Worm (Caenorhabditis elegans) whole organism, young adult: ENCODE measurements around the gene pptr-2.
A peak's percentile ranks its signal among the peaks of the same experiment; 100 is the strongest.

Source experiments
- B0336.3 ChIP-seq: fragments of 200-800 bp; sonication (Bioruptor generic); IDR thresholded peaks from 2 replicates; pipeline ENCODE4 v1.3.6; 2022; ENCODE audit warnings: missing genetic modification characterization, missing compliant biosample characterization
- D2030.7 ChIP-seq: fragments of 200-800 bp; sonication (Bioruptor generic); IDR thresholded peaks from 2 replicates; pipeline ENCODE4 v1.3.6; 2022; ENCODE audit warnings: missing genetic modification reagents, missing genetic modification characterization, missing compliant biosample characterization
- F33H1.4 ChIP-seq: fragments of 200-800 bp; sonication (Bioruptor generic); IDR thresholded peaks from 2 replicates; pipeline ENCODE4 v1.3.6; 2022; ENCODE audit warnings: missing genetic modification reagents, missing genetic modification characterization, missing compliant biosample characterization
- F39B2.1 ChIP-seq: fragments of 200-800 bp; sonication (Bioruptor generic); IDR thresholded peaks from 2 replicates; pipeline ENCODE4 v1.3.6; 2022; ENCODE audit warnings: missing genetic modification reagents, missing genetic modification characterization, missing compliant biosample characterization
- T07F8.4 ChIP-seq: sonication (generic microtip); optimal IDR thresholded peaks from 2 replicates; lab custom pipeline; 2016; ENCODE audit warnings: mild to moderate bottlenecking, missing genetic modification characterization, moderate library complexity, missing compliant biosample characterization
- Y53G8AR.9 ChIP-seq: fragments of 200-800 bp; sonication (Bioruptor generic); conservative IDR thresholded peaks from 2 replicates; pipeline ENCODE4 v1.3.6; 2022; ENCODE audit warnings: missing genetic modification reagents, missing genetic modification characterization, missing compliant biosample characterization
- Y79H2A.3 ChIP-seq: fragments of 200-800 bp; sonication (Bioruptor generic); conservative IDR thresholded peaks from 2 replicates; pipeline ENCODE4 v1.3.6; 2022; ENCODE audit warnings: missing genetic modification reagents, missing genetic modification characterization, missing compliant biosample characterization
- ZK185.1 ChIP-seq: sonication (generic microtip); optimal IDR thresholded peaks from 2 replicates; lab custom pipeline; 2016; ENCODE audit warnings: mild to moderate bottlenecking, missing genetic modification characterization, missing compliant biosample characterization; ENCODE audit not compliant: poor library complexity, severe bottlenecking
- ama-1 ChIP-seq, 3 experiments: fragments of 150-350 bp in 1 of 3; sonication (generic microtip) in 2 of 3; optimal IDR thresholded peaks; 2 replicates each; lab custom pipeline; 2014 to 2018; ENCODE audit warnings: missing biosample characterization in 2 of 3, missing genetic modification characterization in 2 of 3, missing genetic modification reagents in 2 of 3
- atf-7 ChIP-seq: sonication (generic microtip); optimal IDR thresholded peaks from 2 replicates; lab custom pipeline; 2017; ENCODE audit warnings: mild to moderate bottlenecking, missing genetic modification characterization, missing compliant biosample characterization
- attf-5 ChIP-seq: fragments of 200-800 bp; sonication (Bioruptor generic); optimal IDR thresholded peaks from 2 replicates; lab custom pipeline; 2018; ENCODE audit warnings: mild to moderate bottlenecking, missing genetic modification characterization, missing compliant biosample characterization
- attf-6 ChIP-seq: fragments of 200-800 bp; sonication (Bioruptor generic); IDR thresholded peaks from 2 replicates; pipeline ENCODE4 v1.3.6; 2022; ENCODE audit warnings: missing genetic modification reagents, missing genetic modification characterization, missing compliant biosample characterization
- bed-2 ChIP-seq: fragments of 200-800 bp; sonication (Bioruptor generic); IDR thresholded peaks from 2 replicates; pipeline ENCODE4 v1.3.6; 2022; ENCODE audit warnings: missing genetic modification reagents, missing genetic modification characterization, missing compliant biosample characterization
- cebp-1 ChIP-seq, 2 experiments: fragments of 200-800 bp in 1 of 2; sonication (Bioruptor generic) in 1 of 2; sonication (generic microtip) in 1 of 2; IDR thresholded peaks in 1 of 2; optimal IDR thresholded peaks in 1 of 2; 2 replicates each; pipeline versions ENCODE4 v1.3.6 to Lab custom; 2017 to 2022; ENCODE audit warnings: missing compliant biosample characterization in 2 of 2, missing genetic modification characterization in 2 of 2, mild to moderate bottlenecking in 1 of 2, missing genetic modification reagents in 1 of 2, moderate library complexity in 1 of 2
- dpff-1 ChIP-seq: sonication (generic microtip); optimal IDR thresholded peaks from 2 replicates; lab custom pipeline; 2017; ENCODE audit warnings: mild to moderate bottlenecking, missing genetic modification characterization, missing compliant biosample characterization
- ekl-4 ChIP-seq: fragments of 200-800 bp; sonication (Bioruptor generic); IDR thresholded peaks from 2 replicates; pipeline ENCODE4 v1.3.6; 2022; ENCODE audit warnings: missing genetic modification reagents, missing genetic modification characterization, missing compliant biosample characterization
- ets-4 ChIP-seq: fragments of 200-800 bp; sonication (Bioruptor generic); optimal IDR thresholded peaks from 2 replicates; lab custom pipeline; 2018; ENCODE audit warnings: mild to moderate bottlenecking, missing genetic modification characterization, missing compliant biosample characterization
- him-1 ChIP-seq: sonication (generic microtip); optimal IDR thresholded peaks from 2 replicates; lab custom pipeline; 2016; ENCODE audit warnings: missing genotype, missing genetic modification reagents, missing genetic modification characterization, missing compliant biosample characterization
- hlh-12 ChIP-seq: sonication (generic microtip); optimal IDR thresholded peaks from 2 replicates; lab custom pipeline; 2016; ENCODE audit warnings: missing genetic modification characterization, missing compliant biosample characterization
- let-607 ChIP-seq, 2 experiments: fragments of 200-800 bp in 1 of 2; sonication (Bioruptor generic) in 1 of 2; sonication (generic microtip) in 1 of 2; optimal IDR thresholded peaks; 2 replicates each; lab custom pipeline; 2016 to 2018; ENCODE audit warnings: mild to moderate bottlenecking in 2 of 2, missing compliant biosample characterization in 2 of 2, missing genetic modification characterization in 2 of 2, moderate library complexity in 2 of 2, missing genotype in 1 of 2
- lin-40 ChIP-seq: sonication (generic microtip); optimal IDR thresholded peaks from 2 replicates; lab custom pipeline; 2016; ENCODE audit warnings: missing genetic modification characterization, mild to moderate bottlenecking, missing compliant biosample characterization, missing genotype, missing genetic modification reagents
- lir-1 ChIP-seq: fragments of 200-800 bp; sonication (Bioruptor generic); conservative IDR thresholded peaks from 2 replicates; pipeline ENCODE4 v1.3.6; 2022; ENCODE audit warnings: missing genetic modification reagents, missing genetic modification characterization, missing compliant biosample characterization
- lsy-27 ChIP-seq: sonication (generic microtip); optimal IDR thresholded peaks from 2 replicates; lab custom pipeline; 2017; ENCODE audit warnings: missing genetic modification characterization, mild to moderate bottlenecking, missing compliant biosample characterization, antibody characterized with exemption, missing genotype, borderline replicate concordance; ENCODE audit not compliant: insufficient read depth
- madf-6 ChIP-seq: fragments of 200-800 bp; sonication (Bioruptor generic); IDR thresholded peaks from 2 replicates; pipeline ENCODE4 v1.3.6; 2022; ENCODE audit warnings: missing genetic modification reagents, missing genetic modification characterization, missing compliant biosample characterization
- mes-4 ChIP-seq: sonication (generic microtip); optimal IDR thresholded peaks from 2 replicates; lab custom pipeline; 2016; ENCODE audit warnings: missing genotype, missing genetic modification characterization, missing compliant biosample characterization
- nhr-80 ChIP-seq: sonication (generic microtip); optimal IDR thresholded peaks from 2 replicates; lab custom pipeline; 2016; ENCODE audit warnings: missing genetic modification characterization, missing compliant biosample characterization
- nhr-90 ChIP-seq: sonication (generic microtip); optimal IDR thresholded peaks from 2 replicates; lab custom pipeline; 2016; ENCODE audit warnings: missing genotype, mild to moderate bottlenecking, missing genetic modification characterization, missing compliant biosample characterization
- rec-8 ChIP-seq, 2 experiments: sonication (generic microtip); optimal IDR thresholded peaks; 2 replicates each; lab custom pipeline; 2016; ENCODE audit warnings: mild to moderate bottlenecking in 2 of 2, missing genetic modification characterization in 2 of 2, missing genetic modification reagents in 2 of 2, missing genotype in 2 of 2, missing biosample characterization in 1 of 2, missing compliant biosample characterization in 1 of 2, moderate library complexity in 1 of 2
- rpc-1 ChIP-seq, 2 experiments: fragments of 150-350 bp in 1 of 2; sonication (generic microtip) in 1 of 2; optimal IDR thresholded peaks; 2 replicates each; lab custom pipeline; 2014 to 2018; ENCODE audit warnings: missing biosample characterization in 1 of 2, missing genetic modification characterization in 1 of 2, missing genetic modification reagents in 1 of 2, missing genotype in 1 of 2
- sdz-38 ChIP-seq: sonication (generic microtip); optimal IDR thresholded peaks from 2 replicates; lab custom pipeline; 2016; ENCODE audit warnings: missing genotype, missing genetic modification characterization, missing compliant biosample characterization
- snpc-1.1 ChIP-seq: sonication (generic microtip); optimal IDR thresholded peaks from 2 replicates; lab custom pipeline; 2017; ENCODE audit warnings: missing genetic modification characterization, mild to moderate bottlenecking, missing compliant biosample characterization, antibody characterized with exemption, moderate library complexity, missing genotype, missing genetic modification reagents; ENCODE audit not compliant: insufficient read depth
- snpc-4 ChIP-seq, 5 experiments: fragments of 150-350 bp in 1 of 5; sonication (generic microtip) in 4 of 5; optimal IDR thresholded peaks; 2 replicates each; lab custom pipeline; 2014 to 2018; ENCODE audit warnings: missing genetic modification characterization in 5 of 5, missing biosample characterization in 3 of 5, antibody characterized with exemption in 2 of 5, mild to moderate bottlenecking in 2 of 5, missing compliant biosample characterization in 2 of 5, missing genotype in 2 of 5, moderate library complexity in 2 of 5, missing genetic modification reagents in 1 of 5
- sptf-2 ChIP-seq: fragments of 200-800 bp; sonication (Bioruptor generic); optimal IDR thresholded peaks from 2 replicates; lab custom pipeline; 2018; ENCODE audit warnings: mild to moderate bottlenecking, missing genetic modification characterization, missing compliant biosample characterization
- tbp1 ChIP-seq: fragments of 200-800 bp; sonication (Bioruptor generic); optimal IDR thresholded peaks from 2 replicates; lab custom pipeline; 2018; ENCODE audit warnings: mild to moderate bottlenecking, missing genetic modification characterization, missing compliant biosample characterization
- tbx-9 ChIP-seq: sonication (generic microtip); optimal IDR thresholded peaks from 2 replicates; lab custom pipeline; 2016; ENCODE audit warnings: borderline replicate concordance, missing genetic modification characterization, inconsistent platforms, missing compliant biosample characterization
- tlf-1 ChIP-seq: fragments of 200-800 bp; sonication (Bioruptor generic); optimal IDR thresholded peaks from 2 replicates; lab custom pipeline; 2018; ENCODE audit warnings: mild to moderate bottlenecking, missing genetic modification characterization, missing compliant biosample characterization
- unc-62 ChIP-seq: fragments of 150-350 bp; optimal IDR thresholded peaks from 2 replicates; lab custom pipeline; 2014; ENCODE audit warnings: missing biosample characterization, missing genetic modification reagents, missing genetic modification characterization
- ztf-22 ChIP-seq: fragments of 200-800 bp; sonication (Bioruptor generic); optimal IDR thresholded peaks from 2 replicates; lab custom pipeline; 2018; ENCODE audit warnings: mild to moderate bottlenecking, missing genetic modification characterization, moderate library complexity, missing compliant biosample characterization
- ztf-3 ChIP-seq: fragments of 200-800 bp; sonication (Bioruptor generic); optimal IDR thresholded peaks from 2 replicates; lab custom pipeline; 2018; ENCODE audit warnings: mild to moderate bottlenecking, missing genetic modification characterization, missing compliant biosample characterization

The pptr-2 gene

DNA sequence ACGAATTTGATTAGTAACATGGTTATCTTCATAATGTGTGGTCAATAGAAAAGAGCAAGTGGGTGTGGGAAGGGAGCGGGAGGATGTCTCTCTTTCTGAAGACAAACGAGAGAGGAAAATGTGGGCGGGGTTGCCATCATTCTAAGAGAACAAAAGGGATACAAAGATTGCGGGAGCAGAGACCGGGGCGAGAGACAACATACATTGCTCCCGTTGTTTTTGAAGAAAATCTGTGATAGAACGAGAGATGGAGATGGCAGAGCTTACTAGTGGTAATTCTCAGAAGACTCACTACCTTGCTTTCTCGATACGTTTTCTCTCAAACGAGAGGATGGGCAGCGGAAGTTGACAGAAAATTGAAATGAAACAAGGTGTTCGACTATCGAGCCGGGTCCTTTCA, 38.6 kb upstream of the pptr-2 start:
- no peak for TF ChIP-seq sdz-38
- no peak for TF ChIP-seq T07F8.4 (tag; lab: Kevin White, UChicago)
- TF ChIP-seq ekl-4 (GFP tag; lab: Robert Waterston, UW): no peak
- TF ChIP-seq rec-8 (tag; optimal IDR thresholded peaks at IDR 0.05; lab: Kevin White, UChicago): no peak
- no peak for TF ChIP-seq ZK185.1 (tag; lab: Kevin White, UChicago)
- no peak for TF ChIP-seq him-1
- no peak for TF ChIP-seq D2030.7 (GFP tag; lab: Robert Waterston, UW)
- TF ChIP-seq Y79H2A.3 (GFP tag; lab: Robert Waterston, UW): no peak
- no peak for TF ChIP-seq F39B2.1 (GFP tag; lab: Robert Waterston, UW)
- no peak for TF ChIP-seq tbx-9
- TF ChIP-seq dpff-1 (tag; lab: Kevin White, UChicago): no peak
- TF ChIP-seq mes-4 (tag; lab: Kevin White, UChicago): no peak
- no peak for TF ChIP-seq lir-1 (GFP tag; lab: Robert Waterston, UW)
- no peak for TF ChIP-seq ama-1 (optimal IDR thresholded peaks at IDR 0.05; lab: Kevin White, UChicago)
- no peak for TF ChIP-seq ama-1 (GFP tag; optimal IDR thresholded peaks at IDR 0.05; lab: Kevin White, UChicago)
- no peak for TF ChIP-seq cebp-1 (GFP tag; IDR thresholded peaks at IDR 0.05; lab: Robert Waterston, UW)
- no peak for TF ChIP-seq cebp-1 (tag; optimal IDR thresholded peaks at IDR 0.05; lab: Kevin White, UChicago)

DNA sequence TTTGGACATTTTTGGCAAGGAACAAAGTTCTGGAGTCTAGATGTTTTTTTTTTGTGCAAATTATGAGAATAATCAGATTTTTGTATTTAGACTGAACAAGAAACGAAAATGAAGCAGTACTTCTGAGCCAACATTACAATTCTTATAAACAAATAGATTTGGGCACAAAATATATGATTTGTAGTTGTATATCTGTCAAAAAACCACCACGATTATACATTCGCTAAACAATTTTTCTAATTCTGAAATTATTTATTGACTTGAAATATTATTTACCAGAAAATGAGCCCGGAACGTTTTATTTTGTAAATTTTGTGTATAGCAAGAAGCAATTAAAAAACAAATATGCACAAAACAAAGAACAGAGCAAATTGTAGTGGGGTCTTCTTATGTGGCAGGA, 36.7 kb upstream of the pptr-2 start:
- no peak for TF ChIP-seq attf-6 (GFP tag; lab: Robert Waterston, UW)
- no peak for TF ChIP-seq snpc-1.1 (tag; lab: Kevin White, UChicago)
- 0 out of 2 replicates have a peak, but pooled peaks have one; percentile 22 for TF ChIP-seq Y53G8AR.9
- TF ChIP-seq ztf-3 (GFP tag; lab: Kevin White, UChicago): no peak
- TF ChIP-seq madf-6 (GFP tag; lab: Robert Waterston, UW): no peak
- TF ChIP-seq ekl-4 (GFP tag; lab: Robert Waterston, UW): peak; percentile 45; the same call in 1 of the 2 replicates

ce11 chrV:11070388-11070787, 35.7 kb upstream of the pptr-2 start:
- TF ChIP-seq sptf-2 (GFP tag; lab: Kevin White, UChicago): no peak
- TF ChIP-seq nhr-80 (tag; lab: Kevin White, UChicago): peak; percentile 77
- TF ChIP-seq, all 124 proteins: peak for 1

- no peak for TF ChIP-seq bed-2 (GFP tag; lab: Robert Waterston, UW)
- TF ChIP-seq lin-40 (tag; lab: Kevin White, UChicago): peak; percentile 34
- TF ChIP-seq unc-62: peak; percentile 88
- TF ChIP-seq tbp1 (GFP tag; lab: Kevin White, UChicago): peak; percentile 9
- TF ChIP-seq attf-5: peak; percentile 25
- TF ChIP-seq B0336.3 (GFP tag; lab: Robert Waterston, UW): 0 out of 2 replicates have a peak, but pooled peaks have one; percentile 24
- TF ChIP-seq nhr-90 (tag; lab: Kevin White, UChicago): no peak
- no peak for TF ChIP-seq hlh-12 (tag; lab: Kevin White, UChicago)
- no peak for TF ChIP-seq madf-6 (GFP tag; lab: Robert Waterston, UW)
- TF ChIP-seq let-607 (tag; optimal IDR thresholded peaks at IDR 0.05; lab: Kevin White, UChicago): peak in 1 of 2 experiments; percentile 27
- TF ChIP-seq ztf-22 (GFP tag; lab: Kevin White, UChicago): peak; percentile 84
- TF ChIP-seq atf-7 (tag; lab: Kevin White, UChicago): peak; percentile 79
- TF ChIP-seq ets-4 (GFP tag; lab: Kevin White, UChicago): peak; percentile 2
- TF ChIP-seq nhr-80 (tag; lab: Kevin White, UChicago): peak; percentile 95
- TF ChIP-seq snpc-4 (GFP tag; optimal IDR thresholded peaks at IDR 0.05; lab: Kevin White, UChicago): no peak
- peak in 1 of 4 experiments; percentile 14 for TF ChIP-seq snpc-4 (tag; optimal IDR thresholded peaks at IDR 0.05; lab: Kevin White, UChicago)
- no peak for TF ChIP-seq rpc-1 (optimal IDR thresholded peaks at IDR 0.05; lab: Kevin White, UChicago)
- TF ChIP-seq rpc-1 (tag; optimal IDR thresholded peaks at IDR 0.05; lab: Kevin White, UChicago): no peak
- TF ChIP-seq tlf-1: peak; percentile 46
- no peak for TF ChIP-seq lir-1 (GFP tag; lab: Robert Waterston, UW)
- TF ChIP-seq lsy-27 (tag; lab: Kevin White, UChicago): no peak
- no peak for TF ChIP-seq sdz-38
- no peak for TF ChIP-seq F33H1.4
Observed at ce11 chrV:11069277-11069676, 34.5 kb upstream of the pptr-2 start, which contains the start of gene T04C12.8. Gene T04C12.8, minus strand, starts transcription at chrV:11069358.
